Fruit fly (Drosophila melanogaster) whole organism, embryonic: ENCODE results near the gene CG7742.

Source experiments
- Atf6 ChIP-seq: fragments of 200-800 bp; sonication (Bioruptor generic); IDR thresholded peaks from 2 replicates; pipeline ENCODE4 v1.3.6; 2022; ENCODE audit warnings: missing biosample characterization, missing genetic modification characterization
- B-H1 ChIP-seq: fragments of 200-800 bp; sonication (Bioruptor generic); IDR thresholded peaks from 3 replicates; pipeline ENCODE4 v1.3.6; 2022; ENCODE audit warnings: missing biosample characterization, missing genetic modification characterization
- B-H2 ChIP-seq: fragments of 200-800 bp; sonication (Bioruptor generic); optimal IDR thresholded peaks from 2 replicates; lab custom pipeline; 2018; ENCODE audit warnings: missing biosample characterization, mild to moderate bottlenecking, missing genetic modification characterization
- BEAF-32 ChIP-seq: fragments of 200-800 bp; sonication (Bioruptor generic); optimal IDR thresholded peaks from 3 replicates; lab custom pipeline; 2017; ENCODE audit warnings: missing biosample characterization, missing genetic modification characterization, mild to moderate bottlenecking, moderate library complexity, missing genetic modification reagents
- Blimp-1 ChIP-seq: fragments of 200-800 bp; sonication (Bioruptor generic); optimal IDR thresholded peaks from 3 replicates; lab custom pipeline; 2018; ENCODE audit warnings: missing biosample characterization, missing genetic modification characterization, mild to moderate bottlenecking, moderate library complexity, missing genetic modification reagents
- CG10565 ChIP-seq: fragments of 200-800 bp; sonication (Bioruptor generic); optimal IDR thresholded peaks from 3 replicates; lab custom pipeline; 2016; ENCODE audit warnings: missing biosample characterization, mild to moderate bottlenecking, missing genetic modification characterization
- CG11723 ChIP-seq: fragments of 200-800 bp; sonication (Bioruptor generic); optimal IDR thresholded peaks from 2 replicates; lab custom pipeline; 2017; ENCODE audit warnings: missing biosample characterization, mild to moderate bottlenecking, missing genetic modification characterization
- CG12659 ChIP-seq: fragments of 200-800 bp; sonication (Bioruptor generic); optimal IDR thresholded peaks from 3 replicates; lab custom pipeline; 2017; ENCODE audit warnings: mild to moderate bottlenecking, missing biosample characterization, missing genetic modification reagents, missing genetic modification characterization
- CG12769 ChIP-seq: fragments of 200-800 bp; sonication (Bioruptor generic); optimal IDR thresholded peaks from 2 replicates; lab custom pipeline; 2019; ENCODE audit warnings: missing biosample characterization, mild to moderate bottlenecking, missing genetic modification characterization, moderate library complexity
- CG13296 ChIP-seq: fragments of 200-800 bp; sonication (Bioruptor generic); optimal IDR thresholded peaks from 3 replicates; lab custom pipeline; 2018; ENCODE audit warnings: missing biosample characterization, mild to moderate bottlenecking, missing genetic modification characterization
- CG15269 ChIP-seq: fragments of 200-800 bp; sonication (Bioruptor generic); optimal IDR thresholded peaks from 2 replicates; lab custom pipeline; 2018; ENCODE audit warnings: missing biosample characterization, mild to moderate bottlenecking, missing genetic modification characterization, moderate library complexity
- CG16813 ChIP-seq: fragments of 200-800 bp; sonication (Bioruptor generic); IDR thresholded peaks from 3 replicates; pipeline ENCODE4 v1.3.6; 2022; ENCODE audit warnings: missing biosample characterization, missing genetic modification characterization; ENCODE audit not compliant: partially characterized antibody
- CG17385 ChIP-seq: fragments of 200-800 bp; sonication (Bioruptor generic); optimal IDR thresholded peaks from 3 replicates; lab custom pipeline; 2018; ENCODE audit warnings: missing biosample characterization, mild to moderate bottlenecking, missing genetic modification characterization
- CG17829 ChIP-seq: fragments of 200-800 bp; optimal IDR thresholded peaks from 2 replicates; lab custom pipeline; 2019; ENCODE audit warnings: missing biosample characterization, mild to moderate bottlenecking, missing genetic modification characterization, moderate library complexity
- CG1832 ChIP-seq: fragments of 200-800 bp; sonication (Bioruptor generic); optimal IDR thresholded peaks from 2 replicates; lab custom pipeline; 2017; ENCODE audit warnings: missing biosample characterization, mild to moderate bottlenecking, missing genetic modification characterization, inconsistent platforms
- CG7987 ChIP-seq: fragments of 200-800 bp; sonication (Bioruptor generic); optimal IDR thresholded peaks from 2 replicates; lab custom pipeline; 2018; ENCODE audit warnings: missing biosample characterization, mild to moderate bottlenecking, missing genetic modification characterization, moderate library complexity
- CG8290 ChIP-seq, 3 experiments: fragments of 200-800 bp; sonication (Bioruptor generic); optimal IDR thresholded peaks; 2 replicates each; lab custom pipeline; 2016 to 2019; ENCODE audit warnings: missing biosample characterization in 3 of 3, missing genetic modification characterization in 3 of 3, mild to moderate bottlenecking in 2 of 3, moderate library complexity in 1 of 3
- CG8478 ChIP-seq: fragments of >200 bp; optimal IDR thresholded peaks from 2 replicates; lab custom pipeline; 2018
- CG9609 ChIP-seq: fragments of 200-800 bp; sonication (Bioruptor generic); optimal IDR thresholded peaks from 3 replicates; lab custom pipeline; 2016; ENCODE audit warnings: missing biosample characterization, missing genetic modification characterization
- CTCF ChIP-seq: fragments of 200-800 bp; sonication (Bioruptor generic); optimal IDR thresholded peaks from 2 replicates; lab custom pipeline; 2017; ENCODE audit warnings: missing biosample characterization, mild to moderate bottlenecking, missing genetic modification characterization, moderate library complexity
- D ChIP-seq, 2 experiments: fragments of 200-800 bp in 1 of 2; fragments of >200 bp in 1 of 2; sonication (Bioruptor generic) in 1 of 2; optimal IDR thresholded peaks; 2 replicates in 1 of 2; 3 replicates in 1 of 2; lab custom pipeline; 2017; ENCODE audit warnings: mild to moderate bottlenecking in 1 of 2, missing biosample characterization in 1 of 2, missing genetic modification characterization in 1 of 2, missing genetic modification reagents in 1 of 2
- Deaf1 ChIP-seq: fragments of 200-800 bp; optimal IDR thresholded peaks from 3 replicates; lab custom pipeline; 2019; ENCODE audit warnings: missing biosample characterization, mild to moderate bottlenecking, missing genetic modification characterization, moderate library complexity
- Dip2 ChIP-seq: fragments of 200-800 bp; sonication (Bioruptor generic); IDR thresholded peaks from 2 replicates; pipeline ENCODE4 v1.3.6; 2022; ENCODE audit warnings: missing biosample characterization, missing genetic modification characterization
- Doc2 ChIP-seq: fragments of 200-800 bp; sonication (Bioruptor generic); IDR thresholded peaks from 2 replicates; pipeline ENCODE4 v1.3.6; 2022; ENCODE audit warnings: missing biosample characterization, missing genetic modification characterization
- Fer1 ChIP-seq: fragments of 200-800 bp; sonication (Bioruptor generic); optimal IDR thresholded peaks from 2 replicates; lab custom pipeline; 2017; ENCODE audit warnings: missing biosample characterization, mild to moderate bottlenecking, missing genetic modification characterization
- HmgZ ChIP-seq: fragments of 200-800 bp; sonication (Bioruptor generic); optimal IDR thresholded peaks from 2 replicates; lab custom pipeline; 2018; ENCODE audit warnings: missing biosample characterization, mild to moderate bottlenecking, missing genetic modification characterization
- MBD-R2 ChIP-seq: fragments of 200-800 bp; sonication (Bioruptor generic); IDR thresholded peaks from 2 replicates; pipeline ENCODE4 v1.3.6; 2022; ENCODE audit warnings: missing biosample characterization, missing genetic modification characterization
- MESR4 ChIP-seq: fragments of 200-800 bp; sonication (Bioruptor generic); optimal IDR thresholded peaks from 2 replicates; lab custom pipeline; 2018; ENCODE audit warnings: missing biosample characterization, mild to moderate bottlenecking, missing genetic modification characterization, moderate library complexity
- NC2β ChIP-seq: fragments of 200-800 bp; sonication (Bioruptor generic); optimal IDR thresholded peaks from 2 replicates; lab custom pipeline; 2016; ENCODE audit warnings: missing biosample characterization, missing genetic modification characterization
- NfI ChIP-seq: fragments of 200-800 bp; sonication (Bioruptor generic); optimal IDR thresholded peaks from 3 replicates; lab custom pipeline; 2018; ENCODE audit warnings: missing biosample characterization, mild to moderate bottlenecking, missing genetic modification characterization, moderate library complexity
- Rfx ChIP-seq: fragments of 200-800 bp; sonication (Bioruptor generic); IDR thresholded peaks from 2 replicates; pipeline ENCODE4 v1.3.6; 2022; ENCODE audit warnings: missing biosample characterization, missing genetic modification characterization
- Side ChIP-seq: fragments of 200-800 bp; sonication (Bioruptor generic); optimal IDR thresholded peaks from 2 replicates; lab custom pipeline; 2016; ENCODE audit warnings: missing biosample characterization, missing genetic modification characterization
- Stat92E ChIP-seq, 3 experiments: fragments of >200 bp in 2 of 3; fragments of 200-800 bp in 1 of 3; sonication (Bioruptor generic) in 1 of 3; optimal IDR thresholded peaks; 2 replicates each; lab custom pipeline; 2017 to 2019; ENCODE audit warnings: missing biosample characterization in 3 of 3, missing genetic modification characterization in 3 of 3, mild to moderate bottlenecking in 1 of 3, moderate library complexity in 1 of 3
- bowl ChIP-seq: fragments of 200-800 bp; sonication (Bioruptor generic); IDR thresholded peaks from 2 replicates; pipeline ENCODE4 v1.3.6; 2022; ENCODE audit warnings: missing biosample characterization, missing genetic modification characterization
- chn ChIP-seq: fragments of 200-800 bp; sonication (Bioruptor generic); optimal IDR thresholded peaks from 2 replicates; lab custom pipeline; 2016; ENCODE audit warnings: missing biosample characterization, missing genetic modification characterization
- ems ChIP-seq: fragments of 200-800 bp; sonication (Bioruptor generic); optimal IDR thresholded peaks from 3 replicates; lab custom pipeline; 2016; ENCODE audit warnings: missing biosample characterization, missing genetic modification characterization
- ftz-f1 ChIP-seq: fragments of 200-800 bp; sonication (Bioruptor generic); optimal IDR thresholded peaks from 2 replicates; lab custom pipeline; 2016; ENCODE audit warnings: missing biosample characterization, missing genetic modification characterization
- gce ChIP-seq: fragments of 200-800 bp; sonication (Bioruptor generic); IDR thresholded peaks from 3 replicates; pipeline ENCODE4 v1.3.6; 2022; ENCODE audit warnings: missing biosample characterization, missing genetic modification characterization
- gro ChIP-seq: fragments of 200-800 bp; sonication (Bioruptor generic); optimal IDR thresholded peaks from 2 replicates; lab custom pipeline; 2016; ENCODE audit warnings: missing biosample characterization, missing genetic modification characterization
- lbe ChIP-seq: fragments of 200-800 bp; sonication (Bioruptor generic); optimal IDR thresholded peaks from 2 replicates; lab custom pipeline; 2016; ENCODE audit warnings: missing biosample characterization, mild to moderate bottlenecking, missing genetic modification characterization
- luna ChIP-seq: fragments of 200-800 bp; sonication (Bioruptor generic); optimal IDR thresholded peaks from 2 replicates; lab custom pipeline; 2016; ENCODE audit warnings: missing biosample characterization, missing genetic modification characterization
- peb ChIP-seq: fragments of 200-800 bp; sonication (Bioruptor generic); IDR thresholded peaks from 2 replicates; pipeline ENCODE4 v1.3.6; 2022; ENCODE audit warnings: missing biosample characterization, missing genetic modification characterization
- pros ChIP-seq: fragments of 200-800 bp; sonication (Bioruptor generic); optimal IDR thresholded peaks from 3 replicates; lab custom pipeline; 2019; ENCODE audit warnings: missing biosample characterization, mild to moderate bottlenecking, missing genetic modification characterization, moderate library complexity
- rib ChIP-seq: fragments of 200-800 bp; sonication (Bioruptor generic); IDR thresholded peaks from 2 replicates; pipeline ENCODE4 v1.3.6; 2022; ENCODE audit warnings: missing biosample characterization, missing genetic modification characterization
- sd ChIP-seq: fragments of 200-800 bp; sonication (Bioruptor generic); optimal IDR thresholded peaks from 3 replicates; lab custom pipeline; 2018; ENCODE audit warnings: missing biosample characterization, mild to moderate bottlenecking, missing genetic modification characterization, moderate library complexity
- sens ChIP-seq: fragments of 200-800 bp; sonication (Bioruptor generic); peaks from one replicate; lab custom pipeline; 2016; ENCODE audit warnings: missing biosample characterization, missing genetic modification characterization
- sob ChIP-seq: fragments of 200-800 bp; sonication (Bioruptor generic); IDR thresholded peaks from 2 replicates; pipeline ENCODE4 v1.3.6; 2022; ENCODE audit warnings: missing biosample characterization, missing genetic modification characterization
- wdn ChIP-seq: fragments of 200-800 bp; sonication (Bioruptor generic); IDR thresholded peaks from 2 replicates; pipeline ENCODE4 v1.3.6; 2022; ENCODE audit warnings: missing biosample characterization, missing genetic modification characterization
- zen ChIP-seq: fragments of 200-800 bp; sonication (Bioruptor generic); optimal IDR thresholded peaks from 3 replicates; lab custom pipeline; 2018; ENCODE audit warnings: missing biosample characterization, mild to moderate bottlenecking, missing genetic modification characterization, moderate library complexity

The CG7742 gene

DNA sequence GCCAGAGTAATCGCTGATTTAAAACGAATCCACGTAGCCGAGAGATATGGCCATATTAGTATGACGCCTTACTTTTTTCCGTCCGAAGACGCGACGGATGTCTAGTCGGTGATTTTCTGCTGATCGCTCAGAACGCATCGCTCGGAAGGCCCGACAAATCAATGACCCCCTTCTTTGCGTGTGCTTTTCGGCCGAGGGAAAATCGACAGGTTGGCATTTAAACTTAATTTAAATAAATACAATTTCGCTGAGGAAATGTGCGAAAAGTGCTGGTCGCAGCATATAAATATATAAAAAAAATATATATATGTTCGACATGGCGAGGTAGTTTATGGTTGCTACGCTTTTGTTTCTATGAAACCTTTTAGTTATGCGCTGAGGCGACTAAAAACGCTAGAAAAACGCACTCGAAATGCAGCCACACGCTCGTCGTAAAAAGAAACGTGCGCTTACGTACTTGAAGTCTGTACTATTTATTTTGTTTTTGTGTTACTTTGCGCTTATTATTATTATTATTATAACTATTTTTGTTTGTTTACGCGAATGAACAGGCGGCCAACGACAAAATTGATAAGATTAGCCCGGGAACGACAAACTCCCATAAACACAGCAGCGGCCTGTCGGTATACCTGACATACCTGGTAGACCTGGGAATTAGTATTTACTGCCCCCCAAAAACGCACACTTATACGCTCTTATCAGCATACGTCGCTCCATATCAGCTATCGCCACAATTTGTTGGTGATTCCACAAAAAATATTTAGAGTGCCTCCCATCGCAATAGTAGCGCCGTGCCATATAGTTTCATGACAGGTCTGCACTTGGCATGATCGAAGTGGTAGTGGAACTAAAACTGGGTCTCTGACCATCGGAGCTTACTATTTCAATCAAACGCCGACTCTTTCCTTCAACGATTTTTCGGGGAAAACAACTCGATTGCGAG lies 18.4 kb upstream of the CG7742 start (continued):
- TF ChIP-seq D (optimal IDR thresholded peaks at IDR 0.05; lab: Kevin White, UChicago) (peak; percentile 56), D (GFP tag; optimal IDR thresholded peaks at IDR 0.05; lab: Kevin White, UChicago) (no peak), peb (no peak), Fer1 (GFP tag; lab: Kevin White, UChicago) (peak; percentile 42), sens (peak; percentile 33), chn (GFP tag; lab: Kevin White, UChicago) (no peak), CG16813 (no peak), zen (no peak), BEAF-32 (no peak), MESR4 (GFP tag; lab: Kevin White, UChicago) (no peak), bowl (GFP tag; lab: Robert Waterston, UW) (no peak), CG8290 (GFP tag; optimal IDR thresholded peaks at IDR 0.05; lab: Kevin White, UChicago) (no peak), CG8290 (tag; optimal IDR thresholded peaks at IDR 0.05; lab: Kevin White, UChicago) (peak in 1 of 2 experiments; percentile 59), Side (GFP tag; lab: Kevin White, UChicago) (peak; percentile 6), CG13296 (GFP tag; lab: Kevin White, UChicago) (peak; percentile 38), Stat92E (GFP tag; optimal IDR thresholded peaks at IDR 0.05; lab: Kevin White, UChicago) (no peak), CG17385 (GFP tag; lab: Kevin White, UChicago) (peak; percentile 5), gce (GFP tag; lab: Robert Waterston, UW) (no peak), sob (no peak), Deaf1 (tag; lab: Kevin White, UChicago) (peak; percentile 12), NC2β (GFP tag; lab: Kevin White, UChicago) (no peak), sd (tag; lab: Kevin White, UChicago) (peak; percentile 90), Blimp-1 (no peak), ems (GFP tag; lab: Kevin White, UChicago) (no peak), wdn (no peak), CG7987 (GFP tag; lab: Kevin White, UChicago) (peak; percentile 23), HmgZ (tag; lab: Kevin White, UChicago) (peak; percentile 48), B-H1 (GFP tag; lab: Robert Waterston, UW) (no peak), NfI (no peak), CG12769 (tag; lab: Kevin White, UChicago) (peak; percentile 90), luna (GFP tag; lab: Kevin White, UChicago) (no peak), CG17829 (tag; lab: Kevin White, UChicago) (no peak), CG12659 (GFP tag; lab: Kevin White, UChicago) (no peak), rib (GFP tag; lab: Robert Waterston, UW) (peak; percentile 16; the same call in 1 of the 2 replicates), ftz-f1 (GFP tag; lab: Kevin White, UChicago) (no peak), CTCF (GFP tag; lab: Kevin White, UChicago) (no peak), Atf6 (GFP tag; lab: Robert Waterston, UW) (no peak), MBD-R2 (GFP tag; lab: Robert Waterston, UW) (no peak), B-H2 (GFP tag; lab: Kevin White, UChicago) (peak; percentile 27), CG8478 (lab: Kevin White, UChicago) (no peak), Doc2 (GFP tag; lab: Robert Waterston, UW) (no peak), lbe (GFP tag; lab: Kevin White, UChicago) (no peak), Rfx (GFP tag; lab: Robert Waterston, UW) (no peak), Dip2 (GFP tag; lab: Robert Waterston, UW) (no peak), CG9609 (GFP tag; lab: Kevin White, UChicago) (no peak), pros (GFP tag; lab: Kevin White, UChicago) (no peak), gro (no peak), CG11723 (no peak), CG10565 (GFP tag; lab: Kevin White, UChicago) (no peak), CG15269 (tag; lab: Kevin White, UChicago) (peak; percentile 38), CG1832 (GFP tag; lab: Kevin White, UChicago) (no peak)
